Worm (Caenorhabditis elegans) whole organism, midembryonic: ENCODE data around the gene ZK688.7.

Experiments
- T22C8.4 ChIP-seq: fragments of 200-800 bp; sonication (Bioruptor generic); IDR thresholded peaks from 2 replicates; pipeline ENCODE4 v1.3.6; 2022; ENCODE audit warnings: missing genetic modification characterization, missing compliant biosample characterization
- cog-1 ChIP-seq: sonication (generic microtip); optimal IDR thresholded peaks from 2 replicates; lab custom pipeline; 2016; ENCODE audit warnings: missing genetic modification characterization, missing compliant biosample characterization
- flt-1 ChIP-seq: fragments of 200-800 bp; sonication (Bioruptor generic); IDR thresholded peaks from 2 replicates; pipeline ENCODE4 v1.3.6; 2022; ENCODE audit warnings: missing genetic modification characterization, missing compliant biosample characterization
- klf-2 ChIP-seq: fragments of 200-800 bp; sonication (Bioruptor generic); conservative IDR thresholded peaks from 2 replicates; pipeline ENCODE4 v1.3.6; 2022; ENCODE audit warnings: missing genetic modification reagents, missing genetic modification characterization, missing compliant biosample characterization
- med-1 ChIP-seq: sonication (generic microtip); optimal IDR thresholded peaks from 2 replicates; lab custom pipeline; 2017; ENCODE audit warnings: missing genetic modification characterization, mild to moderate bottlenecking, missing compliant biosample characterization, antibody characterized with exemption, missing genetic modification reagents; ENCODE audit not compliant: insufficient read depth
- ref-1 ChIP-seq: fragments of 200-800 bp; sonication (Bioruptor generic); conservative IDR thresholded peaks from 2 replicates; pipeline ENCODE4 v1.3.6; 2022; ENCODE audit warnings: missing genetic modification reagents, missing genetic modification characterization, missing compliant biosample characterization
- tab-1 ChIP-seq: fragments of 200-800 bp; sonication (Bioruptor generic); IDR thresholded peaks from 2 replicates; pipeline ENCODE4 v1.3.6; 2022; ENCODE audit warnings: missing genetic modification characterization, missing compliant biosample characterization
- ztf-23 ChIP-seq: fragments of 200-800 bp; sonication (Bioruptor generic); IDR thresholded peaks from 2 replicates; pipeline ENCODE4 v1.3.6; 2022; ENCODE audit warnings: missing genetic modification reagents, missing genetic modification characterization, missing compliant biosample characterization
- ztf-29 ChIP-seq: fragments of 200-800 bp; sonication (Bioruptor generic); IDR thresholded peaks from 2 replicates; pipeline ENCODE4 v1.3.6; 2022; ENCODE audit warnings: missing genetic modification reagents, missing genetic modification characterization, missing compliant biosample characterization

Gene ZK688.7

ce11 chrIII:7946968-7947491 lies 35.6 kb upstream of the ZK688.7 start, which contains the start of gene gsto-1:
gsto-1 (minus strand) TSS chrIII:7947018.
- TF ChIP-seq flt-1 (GFP tag; lab: Robert Waterston, UW) (no peak), med-1 (GFP tag; lab: Kevin White, UChicago) (no peak), tab-1 (GFP tag; lab: Robert Waterston, UW) (no peak), T22C8.4 (GFP tag; lab: Robert Waterston, UW) (no peak), ztf-29 (GFP tag; lab: Robert Waterston, UW) (no peak), ref-1 (GFP tag; lab: Robert Waterston, UW) (no peak), cog-1 (tag; lab: Kevin White, UChicago) (no peak), klf-2 (GFP tag; lab: Robert Waterston, UW) (no peak), ztf-23 (no peak)

ce11 chrIII:7941417-7941816 lies 30.0 kb upstream of the ZK688.7 start, which contains the start of gene kle-2:
kle-2 (plus strand) TSS chrIII:7941717.
- TF ChIP-seq tab-1 (GFP tag; lab: Robert Waterston, UW) = no peak
- TF ChIP-seq ref-1 (GFP tag; lab: Robert Waterston, UW) = no peak
- no peak for TF ChIP-seq T22C8.4 (GFP tag; lab: Robert Waterston, UW)
- TF ChIP-seq klf-2 (GFP tag; lab: Robert Waterston, UW) = no peak
- no peak for TF ChIP-seq med-1 (GFP tag; lab: Kevin White, UChicago)
- no peak for TF ChIP-seq cog-1 (tag; lab: Kevin White, UChicago)
- TF ChIP-seq ztf-29 (GFP tag; lab: Robert Waterston, UW) = no peak
- TF ChIP-seq ztf-23 = no peak
- no peak for TF ChIP-seq flt-1 (GFP tag; lab: Robert Waterston, UW)

ce11 chrIII:7940819-7941218 lies 29.4 kb upstream of the ZK688.7 start, which contains the start of gene C29E4.12:
C29E4.12 (plus strand) TSS chrIII:7941151.
- no peak for TF ChIP-seq ztf-29 (GFP tag; lab: Robert Waterston, UW)
- no peak for TF ChIP-seq tab-1 (GFP tag; lab: Robert Waterston, UW)
- TF ChIP-seq T22C8.4 (GFP tag; lab: Robert Waterston, UW) = no peak

- TF ChIP-seq ref-1 (GFP tag; lab: Robert Waterston, UW) (no peak), klf-2 (GFP tag; lab: Robert Waterston, UW) (no peak), flt-1 (GFP tag; lab: Robert Waterston, UW) (no peak), tab-1 (GFP tag; lab: Robert Waterston, UW) (no peak), T22C8.4 (GFP tag; lab: Robert Waterston, UW) (no peak), med-1 (GFP tag; lab: Kevin White, UChicago) (no peak), ztf-23 (no peak), ztf-29 (GFP tag; lab: Robert Waterston, UW) (no peak), cog-1 (tag; lab: Kevin White, UChicago) (no peak)
Observed at ce11 chrIII:7937548-7937947, 26.1 kb upstream of the ZK688.7 start, which contains the start of gene C29E4.10. C29E4.10 (plus strand) TSS chrIII:7937848.

- TF ChIP-seq ztf-29 (GFP tag; lab: Robert Waterston, UW) (no peak), flt-1 (GFP tag; lab: Robert Waterston, UW) (no peak), tab-1 (GFP tag; lab: Robert Waterston, UW) (no peak), klf-2 (GFP tag; lab: Robert Waterston, UW) (no peak), med-1 (GFP tag; lab: Kevin White, UChicago) (no peak), cog-1 (tag; lab: Kevin White, UChicago) (no peak), ztf-23 (no peak)
Observed at ce11 chrIII:7933235-7933634, 21.8 kb upstream of the ZK688.7 start, which contains the start of gene ran-2. ran-2 (plus strand) TSS chrIII:7933535.

DNA sequence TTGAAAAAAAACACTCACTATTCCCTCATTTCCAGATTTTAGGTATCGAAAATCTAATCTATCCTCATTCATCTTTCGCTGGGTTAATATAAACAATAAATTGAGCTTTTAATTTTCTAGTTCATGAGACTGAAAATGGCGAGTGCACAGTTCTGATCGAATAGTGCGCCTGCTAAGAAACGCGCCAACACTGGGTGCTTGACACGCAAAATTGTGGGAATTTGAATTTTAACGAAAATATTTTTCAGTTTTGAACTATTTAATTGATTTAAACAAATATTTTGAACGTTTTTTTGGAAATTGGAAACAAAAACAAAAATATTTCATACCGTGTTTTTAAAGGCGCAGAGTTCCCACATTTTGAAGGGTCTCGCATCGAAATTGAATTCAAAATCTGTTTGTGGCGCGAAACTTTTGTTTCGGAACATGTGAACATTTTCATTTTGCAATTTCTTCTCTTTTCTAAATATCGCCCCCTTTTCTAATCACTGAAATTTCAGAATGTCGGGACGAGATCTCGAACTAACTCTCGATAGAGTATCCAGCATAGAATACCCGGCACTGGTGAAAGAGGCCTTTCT lies 17.2 kb upstream of the ZK688.7 start, which contains the start of the genes C29E4.13 and npp-15:
Gene C29E4.13 (minus strand): TSS at position 169 of the 581 bp plus-strand sequence.
Gene npp-15 (plus strand): TSS at position 495 of the 581 bp plus-strand sequence.
- TF ChIP-seq klf-2 (GFP tag; lab: Robert Waterston, UW) (no peak), flt-1 (GFP tag; lab: Robert Waterston, UW) (no peak), ztf-23 (no peak)

ce11 chrIII:7925968-7926367 lies 14.5 kb upstream of the ZK688.7 start:
- TF ChIP-seq klf-2 (GFP tag; lab: Robert Waterston, UW) = no peak
- TF ChIP-seq ztf-29 (GFP tag; lab: Robert Waterston, UW) = no peak
- no peak for TF ChIP-seq T22C8.4 (GFP tag; lab: Robert Waterston, UW)
- TF ChIP-seq cog-1 (tag; lab: Kevin White, UChicago) = no peak
- no peak for TF ChIP-seq flt-1 (GFP tag; lab: Robert Waterston, UW)
- TF ChIP-seq ref-1 (GFP tag; lab: Robert Waterston, UW) = no peak
- no peak for TF ChIP-seq med-1 (GFP tag; lab: Kevin White, UChicago)
- no peak for TF ChIP-seq tab-1 (GFP tag; lab: Robert Waterston, UW)
- TF ChIP-seq ztf-23 = no peak

ce11 chrIII:7924821-7925220 lies 13.4 kb upstream of the ZK688.7 start, which contains the start of gene tag-250:
tag-250 (minus strand) TSS chrIII:7924921.
- TF ChIP-seq klf-2 (GFP tag; lab: Robert Waterston, UW) = no peak
- TF ChIP-seq ztf-29 (GFP tag; lab: Robert Waterston, UW) = no peak
- TF ChIP-seq ztf-23 = no peak
- no peak for TF ChIP-seq flt-1 (GFP tag; lab: Robert Waterston, UW)
- no peak for TF ChIP-seq med-1 (GFP tag; lab: Kevin White, UChicago)
- TF ChIP-seq T22C8.4 (GFP tag; lab: Robert Waterston, UW) = no peak
- TF ChIP-seq tab-1 (GFP tag; lab: Robert Waterston, UW) = no peak
- TF ChIP-seq ref-1 (GFP tag; lab: Robert Waterston, UW) = no peak
- no peak for TF ChIP-seq cog-1 (tag; lab: Kevin White, UChicago)

ce11 chrIII:7922207-7922606 lies 10.8 kb upstream of the ZK688.7 start, which contains the start of gene C29E4.17:
C29E4.17 (plus strand) TSS chrIII:7922507.
- no peak for TF ChIP-seq cog-1 (tag; lab: Kevin White, UChicago)
- no peak for TF ChIP-seq ztf-23
- no peak for TF ChIP-seq klf-2 (GFP tag; lab: Robert Waterston, UW)
- no peak for TF ChIP-seq T22C8.4 (GFP tag; lab: Robert Waterston, UW)
- no peak for TF ChIP-seq ref-1 (GFP tag; lab: Robert Waterston, UW)
- no peak for TF ChIP-seq tab-1 (GFP tag; lab: Robert Waterston, UW)
- no peak for TF ChIP-seq flt-1 (GFP tag; lab: Robert Waterston, UW)
- TF ChIP-seq med-1 (GFP tag; lab: Kevin White, UChicago) = no peak
- TF ChIP-seq ztf-29 (GFP tag; lab: Robert Waterston, UW) = no peak
